Worm (Caenorhabditis elegans): ENCODE measurements around the gene hog-1.

ce11 chrX:5802582-5802981 lies 51.5 kb downstream of the hog-1 start:
- TF ChIP-seq sox-4 (tag; optimal IDR thresholded peaks at IDR 0.05) (no peak), ceh-18 (tag; optimal IDR thresholded peaks at IDR 0.05) (no peak), ceh-9 (tag; optimal IDR thresholded peaks at IDR 0.05) (no peak), pat-9 (tag; optimal IDR thresholded peaks at IDR 0.05) (no peak), fkh-10 (GFP tag; optimal IDR thresholded peaks at IDR 0.05) (no peak), hlh-6 (tag; optimal IDR thresholded peaks at IDR 0.05) (no peak), ama-1 (optimal IDR thresholded peaks at IDR 0.05) (no peak), tbx-2 (tag; optimal IDR thresholded peaks at IDR 0.05) (no peak), elt-4 (tag; optimal IDR thresholded peaks at IDR 0.05) (no peak), che-1 (tag; optimal IDR thresholded peaks at IDR 0.05) (no peak), pros-1 (tag; optimal IDR thresholded peaks at IDR 0.05) (no peak), fkh-6 (tag; optimal IDR thresholded peaks at IDR 0.05) (no peak), nhr-11 (tag; optimal IDR thresholded peaks at IDR 0.05) (no peak)
